Worm (Caenorhabditis elegans) whole organism, L4 larva: ENCODE results near the gene T24C4.10.
A peak's percentile ranks its signal among the peaks of the same experiment; 100 is the strongest.

Source experiments
- F10B5.3 ChIP-seq: sonication (generic microtip); optimal IDR thresholded peaks from 2 replicates; lab custom pipeline; 2016; ENCODE audit warnings: mild to moderate bottlenecking, missing genetic modification characterization, missing compliant biosample characterization
- F49E8.2 ChIP-seq: sonication (generic microtip); optimal IDR thresholded peaks from 2 replicates; lab custom pipeline; 2016; ENCODE audit warnings: missing compliant biosample characterization, mild to moderate bottlenecking, missing genetic modification characterization, borderline replicate concordance
- R02D3.7 ChIP-seq: fragments of 150-350 bp; sonication (generic microtip); optimal IDR thresholded peaks from 3 replicates; lab custom pipeline; 2014; ENCODE audit warnings: missing biosample characterization, missing genetic modification characterization
- T20F7.1 ChIP-seq: fragments of 200-800 bp; sonication (Bioruptor generic); optimal IDR thresholded peaks from 2 replicates; lab custom pipeline; 2018; ENCODE audit warnings: mild to moderate bottlenecking, missing genetic modification characterization, missing compliant biosample characterization
- T26A8.4 ChIP-seq: fragments of 200-800 bp; sonication (Bioruptor generic); IDR thresholded peaks from 2 replicates; pipeline ENCODE4 v1.3.6; 2022; ENCODE audit warnings: missing genetic modification characterization, missing compliant biosample characterization
- Y5F2A.4 ChIP-seq: fragments of 200-800 bp; sonication (Bioruptor generic); optimal IDR thresholded peaks from 2 replicates; lab custom pipeline; 2018; ENCODE audit warnings: mild to moderate bottlenecking, missing genetic modification characterization, missing compliant biosample characterization
- ZK546.5 ChIP-seq, 2 experiments: sonication (generic microtip); optimal IDR thresholded peaks; 2 replicates each; lab custom pipeline; 2017; ENCODE audit warnings: missing biosample characterization in 2 of 2, missing genetic modification characterization in 2 of 2
- aha-1 ChIP-seq: fragments of 150-350 bp; peaks from one replicate; lab custom pipeline; 2014; ENCODE audit warnings: missing biosample characterization, missing genetic modification characterization
- ama-1 ChIP-seq: fragments of 150-350 bp; optimal IDR thresholded peaks from 2 replicates; lab custom pipeline; 2014; ENCODE audit warnings: inconsistent platforms, mixed read lengths
- attf-4 ChIP-seq: sonication (generic microtip); optimal IDR thresholded peaks from 3 replicates; lab custom pipeline; 2017; ENCODE audit warnings: missing biosample characterization, missing genetic modification characterization
- ceh-20 ChIP-seq: fragments of 200-800 bp; sonication (Bioruptor generic); IDR thresholded peaks from 2 replicates; pipeline ENCODE4 v1.3.6; 2022; ENCODE audit warnings: missing genetic modification reagents, missing genetic modification characterization, missing compliant biosample characterization
- ceh-28 ChIP-seq: fragments of 150-350 bp; optimal IDR thresholded peaks from 2 replicates; lab custom pipeline; 2014; ENCODE audit warnings: missing biosample characterization, missing genetic modification reagents, missing genetic modification characterization
- ceh-62 ChIP-seq: sonication (generic microtip); optimal IDR thresholded peaks from 2 replicates; lab custom pipeline; 2017; ENCODE audit warnings: missing biosample characterization, missing genetic modification characterization
- ces-1 ChIP-seq: fragments of 150-350 bp; sonication (generic microtip); optimal IDR thresholded peaks from 4 replicates; lab custom pipeline; 2014; ENCODE audit warnings: missing biosample characterization, missing genetic modification reagents, missing genetic modification characterization
- cey-2 ChIP-seq: sonication (generic microtip); optimal IDR thresholded peaks from 3 replicates; lab custom pipeline; 2017; ENCODE audit warnings: missing genetic modification characterization, mild to moderate bottlenecking, missing compliant biosample characterization, antibody characterized with exemption, borderline replicate concordance; ENCODE audit not compliant: insufficient read depth
- daf-12 ChIP-seq: fragments of 150-350 bp; optimal IDR thresholded peaks from 2 replicates; lab custom pipeline; 2014; ENCODE audit warnings: missing biosample characterization, missing genetic modification reagents, missing genetic modification characterization
- daf-16 ChIP-seq, 3 experiments: sonication (generic microtip); optimal IDR thresholded peaks; 2 replicates each; lab custom pipeline; 2016 to 2017; ENCODE audit warnings: missing genetic modification characterization in 3 of 3, missing genetic modification reagents in 3 of 3, mild to moderate bottlenecking in 2 of 3, missing compliant biosample characterization in 2 of 3, missing biosample characterization in 1 of 3, moderate library complexity in 1 of 3
- daf-19 ChIP-seq: fragments of 200-800 bp; sonication (Bioruptor generic); conservative IDR thresholded peaks from 2 replicates; pipeline ENCODE4 v1.3.6; 2022; ENCODE audit warnings: missing genetic modification characterization, missing compliant biosample characterization
- dmd-8 ChIP-seq: fragments of 200-800 bp; sonication (Bioruptor generic); IDR thresholded peaks from 2 replicates; pipeline ENCODE4 v1.3.6; 2022; ENCODE audit warnings: missing genetic modification characterization, missing compliant biosample characterization
- duxl-1 ChIP-seq: sonication (generic microtip); optimal IDR thresholded peaks from 2 replicates; lab custom pipeline; 2016; ENCODE audit warnings: mild to moderate bottlenecking, missing genetic modification characterization, moderate library complexity, missing compliant biosample characterization; ENCODE audit not compliant: poor library complexity
- dve-1 ChIP-seq: sonication (generic microtip); optimal IDR thresholded peaks from 2 replicates; lab custom pipeline; 2017; ENCODE audit warnings: antibody characterized with exemption, mild to moderate bottlenecking, missing genetic modification characterization, missing compliant biosample characterization; ENCODE audit not compliant: insufficient read depth
- egl-43 ChIP-seq: fragments of 200-800 bp; sonication (Bioruptor generic); IDR thresholded peaks from 2 replicates; pipeline ENCODE4 v1.3.6; 2022; ENCODE audit warnings: missing genetic modification reagents, missing genetic modification characterization, missing compliant biosample characterization
- fos-1 ChIP-seq: fragments of 150-350 bp; optimal IDR thresholded peaks from 2 replicates; lab custom pipeline; 2014; ENCODE audit warnings: missing biosample characterization, missing genetic modification characterization
- gei-8 ChIP-seq: fragments of 200-800 bp; sonication (Bioruptor generic); optimal IDR thresholded peaks from 2 replicates; lab custom pipeline; 2018; ENCODE audit warnings: mild to moderate bottlenecking, missing genetic modification characterization, missing compliant biosample characterization
- hif-1 ChIP-seq, 2 experiments: sonication (generic microtip); optimal IDR thresholded peaks; 2 replicates each; lab custom pipeline; 2016 to 2017; ENCODE audit warnings: missing compliant biosample characterization in 2 of 2, missing genetic modification characterization in 2 of 2, missing genetic modification reagents in 2 of 2, missing genotype in 2 of 2, mild to moderate bottlenecking in 1 of 2
- lin-1 ChIP-seq: fragments of 200-800 bp; sonication (Bioruptor generic); IDR thresholded peaks from 2 replicates; pipeline ENCODE4 v1.3.6; 2022; ENCODE audit warnings: missing genetic modification reagents, missing genetic modification characterization, missing compliant biosample characterization
- lin-29 ChIP-seq: fragments of 200-800 bp; sonication (Bioruptor generic); IDR thresholded peaks from 2 replicates; pipeline ENCODE4 v1.3.6; 2022; ENCODE audit warnings: missing genetic modification reagents, missing genetic modification characterization, missing compliant biosample characterization
- lin-38 ChIP-seq: fragments of 200-800 bp; sonication (Bioruptor generic); IDR thresholded peaks from 2 replicates; pipeline ENCODE4 v1.3.6; 2022; ENCODE audit warnings: missing genetic modification reagents, missing genetic modification characterization, missing compliant biosample characterization
- lsy-2 ChIP-seq, 2 experiments: fragments of 150-350 bp in 1 of 2; sonication (generic microtip) in 1 of 2; optimal IDR thresholded peaks; 2 replicates each; lab custom pipeline; 2014 to 2017; ENCODE audit warnings: missing biosample characterization in 2 of 2, missing genetic modification characterization in 2 of 2
- madf-9 ChIP-seq: fragments of 200-800 bp; sonication (Bioruptor generic); conservative IDR thresholded peaks from 2 replicates; pipeline ENCODE4 v1.3.6; 2022; ENCODE audit warnings: missing genetic modification reagents, missing genetic modification characterization, missing compliant biosample characterization
- mdt-29 ChIP-seq: fragments of 200-800 bp; sonication (Bioruptor generic); IDR thresholded peaks from 2 replicates; pipeline ENCODE4 v1.3.6; 2022; ENCODE audit warnings: missing genetic modification reagents, missing genetic modification characterization, missing compliant biosample characterization
- mep-1 ChIP-seq: fragments of 150-350 bp; sonication (generic microtip); optimal IDR thresholded peaks from 3 replicates; lab custom pipeline; 2014; ENCODE audit warnings: missing biosample characterization, missing genetic modification characterization
- mes-2 ChIP-seq: sonication (generic microtip); optimal IDR thresholded peaks from 2 replicates; lab custom pipeline; 2016; ENCODE audit warnings: missing genotype, mild to moderate bottlenecking, missing genetic modification characterization, missing compliant biosample characterization; ENCODE audit not compliant: poor library complexity, severe bottlenecking
- mxl-2 ChIP-seq: fragments of 200-800 bp; sonication (Bioruptor generic); conservative IDR thresholded peaks from 2 replicates; pipeline ENCODE4 v1.3.6; 2022; ENCODE audit warnings: missing genetic modification reagents, missing genetic modification characterization, missing compliant biosample characterization
- mxl-3 ChIP-seq: fragments of 200-800 bp; sonication (Bioruptor generic); optimal IDR thresholded peaks from 2 replicates; lab custom pipeline; 2018; ENCODE audit warnings: mild to moderate bottlenecking, missing genetic modification characterization, missing compliant biosample characterization
- nhr-102 ChIP-seq: sonication (generic microtip); optimal IDR thresholded peaks from 2 replicates; lab custom pipeline; 2016; ENCODE audit warnings: mild to moderate bottlenecking, missing genetic modification characterization, moderate library complexity, missing compliant biosample characterization
- nhr-11 ChIP-seq: fragments of 150-350 bp; optimal IDR thresholded peaks from 2 replicates; lab custom pipeline; 2014; ENCODE audit warnings: missing biosample characterization, missing genetic modification characterization
- nhr-111 ChIP-seq: fragments of 200-800 bp; sonication (Bioruptor generic); optimal IDR thresholded peaks from 2 replicates; lab custom pipeline; 2018; ENCODE audit warnings: mild to moderate bottlenecking, missing genetic modification characterization, missing compliant biosample characterization
- nhr-41 ChIP-seq: fragments of 200-800 bp; sonication (Bioruptor generic); IDR thresholded peaks from 2 replicates; pipeline ENCODE4 v1.3.6; 2022; ENCODE audit warnings: missing genetic modification reagents, missing genetic modification characterization, missing compliant biosample characterization
- pha-4 ChIP-seq, 2 experiments: fragments of 150-350 bp in 1 of 2; fragments of 200-800 bp in 1 of 2; sonication (Bioruptor generic) in 1 of 2; IDR thresholded peaks in 1 of 2; optimal IDR thresholded peaks in 1 of 2; 2 replicates each; pipeline versions ENCODE4 v1.3.6 to Lab custom; 2014 to 2022; ENCODE audit warnings: missing genetic modification characterization in 2 of 2, missing genetic modification reagents in 2 of 2, missing biosample characterization in 1 of 2, missing compliant biosample characterization in 1 of 2
- php-3 ChIP-seq: fragments of 200-800 bp; sonication (Bioruptor generic); IDR thresholded peaks from 2 replicates; pipeline ENCODE4 v1.3.6; 2022; ENCODE audit warnings: missing genetic modification reagents, missing genetic modification characterization, missing compliant biosample characterization
- set-16 ChIP-seq: fragments of 200-800 bp; sonication (Bioruptor generic); IDR thresholded peaks from 2 replicates; pipeline ENCODE4 v1.3.6; 2022; ENCODE audit warnings: missing genetic modification reagents, missing genetic modification characterization, missing compliant biosample characterization
- snpc-4 ChIP-seq: fragments of 150-350 bp; optimal IDR thresholded peaks from 2 replicates; lab custom pipeline; 2014; ENCODE audit warnings: missing biosample characterization, missing genetic modification characterization
- tra-1 ChIP-seq: fragments of 200-800 bp; sonication (Bioruptor generic); IDR thresholded peaks from 2 replicates; pipeline ENCODE4 v1.3.6; 2022; ENCODE audit warnings: missing genetic modification reagents, missing genetic modification characterization, missing compliant biosample characterization
- unc-130 ChIP-seq: sonication (generic microtip); optimal IDR thresholded peaks from 2 replicates; lab custom pipeline; 2016; ENCODE audit warnings: missing genetic modification reagents, missing genetic modification characterization, missing compliant biosample characterization
- unc-39 ChIP-seq: sonication (generic microtip); optimal IDR thresholded peaks from 2 replicates; lab custom pipeline; 2017; ENCODE audit warnings: missing biosample characterization, missing genetic modification characterization
- unc-62 ChIP-seq, 3 experiments: fragments of 150-350 bp in 1 of 3; sonication (generic microtip); optimal IDR thresholded peaks in 2 of 3; peaks in 1 of 3; 1 replicate in 1 of 3; 2 replicates in 2 of 3; lab custom pipeline; 2014 to 2017; ENCODE audit warnings: missing biosample characterization in 3 of 3, missing genetic modification characterization in 3 of 3, missing genetic modification reagents in 3 of 3, missing genotype in 1 of 3
- zfp-3 ChIP-seq: fragments of 200-800 bp; sonication (Bioruptor generic); conservative IDR thresholded peaks from 2 replicates; pipeline ENCODE4 v1.3.6; 2022; ENCODE audit warnings: missing genetic modification reagents, missing genetic modification characterization, missing compliant biosample characterization
- zip-11 ChIP-seq: fragments of 200-800 bp; sonication (Bioruptor generic); IDR thresholded peaks from 2 replicates; pipeline ENCODE4 v1.3.6; 2022; ENCODE audit warnings: missing genetic modification characterization, missing compliant biosample characterization

The T24C4.10 gene

ce11 chrIII:887874-888299 lies 3.2 kb downstream of the T24C4.10 start (continued):
- no peak for TF ChIP-seq nhr-102 (tag; lab: Kevin White, UChicago)
- peak; percentile 21 for TF ChIP-seq mes-2 (tag; lab: Kevin White, UChicago)
- 0 out of 2 replicates have a peak, but pooled peaks have one; percentile 40 for TF ChIP-seq php-3 (GFP tag; lab: Robert Waterston, UW)
- TF ChIP-seq aha-1 (tag; lab: Kevin White, UChicago) = peak; percentile 94
- no peak for TF ChIP-seq fos-1 (tag; lab: Kevin White, UChicago)
- peak; percentile 71 for TF ChIP-seq dve-1
- TF ChIP-seq egl-43 (GFP tag; lab: Robert Waterston, UW) = peak; percentile 76
- no peak for TF ChIP-seq Y5F2A.4 (GFP tag; lab: Kevin White, UChicago)
- no peak for TF ChIP-seq daf-19 (GFP tag; lab: Robert Waterston, UW)
- TF ChIP-seq nhr-41 (GFP tag; lab: Robert Waterston, UW) = no peak
- no peak for TF ChIP-seq cey-2 (tag; lab: Kevin White, UChicago)
- peak; percentile 48 for TF ChIP-seq ama-1 (lab: Kevin White, UChicago)
- no peak for TF ChIP-seq R02D3.7 (tag; lab: Kevin White, UChicago)
- no peak for TF ChIP-seq pha-4 (GFP tag; IDR thresholded peaks at IDR 0.05; lab: Robert Waterston, UW)
- TF ChIP-seq pha-4 (tag; optimal IDR thresholded peaks at IDR 0.05; lab: Kevin White, UChicago) = no peak
- TF ChIP-seq madf-9 (GFP tag; lab: Robert Waterston, UW) = peak; percentile 51; the same call in 1 of the 2 replicates
- no peak for TF ChIP-seq ceh-62 (tag; lab: Kevin White, UChicago)
- TF ChIP-seq unc-62 (GFP tag; optimal IDR thresholded peaks at IDR 0.05 in 1 of 2; lab: Kevin White, UChicago) = no peak
- no peak for TF ChIP-seq unc-62 (tag; optimal IDR thresholded peaks at IDR 0.05; lab: Kevin White, UChicago)
- TF ChIP-seq set-16 (GFP tag; lab: Robert Waterston, UW) = peak; percentile 54
- TF ChIP-seq snpc-4 (tag; lab: Kevin White, UChicago) = no peak
- TF ChIP-seq nhr-11 (tag; lab: Kevin White, UChicago) = peak; percentile 60
- peak; percentile 88 for TF ChIP-seq mxl-3
- TF ChIP-seq T20F7.1 (GFP tag; lab: Kevin White, UChicago) = peak; percentile 61
- TF ChIP-seq unc-39 (tag; lab: Kevin White, UChicago) = no peak
- no peak for TF ChIP-seq tra-1 (GFP tag; lab: Robert Waterston, UW)
- no peak for TF ChIP-seq zip-11 (GFP tag; lab: Robert Waterston, UW)
- peak; percentile 62 for TF ChIP-seq T26A8.4
- peak in 1 of 2 experiments; percentile 65 for TF ChIP-seq hif-1 (tag; optimal IDR thresholded peaks at IDR 0.05; lab: Kevin White, UChicago)
- no peak for TF ChIP-seq mdt-29 (GFP tag; lab: Robert Waterston, UW)
- no peak for TF ChIP-seq ces-1
- no peak for TF ChIP-seq daf-12
- TF ChIP-seq F10B5.3 = no peak
- peak; percentile 60 to 77 for TF ChIP-seq lsy-2 (tag; optimal IDR thresholded peaks at IDR 0.05; lab: Kevin White, UChicago)
- TF ChIP-seq unc-130 (GFP tag; lab: Kevin White, UChicago) = no peak
- TF ChIP-seq nhr-111 (GFP tag; lab: Kevin White, UChicago) = no peak
- TF ChIP-seq duxl-1 (tag; lab: Kevin White, UChicago) = no peak
- TF ChIP-seq ZK546.5 (tag; optimal IDR thresholded peaks at IDR 0.05; lab: Kevin White, UChicago) = no peak
- TF ChIP-seq ceh-28 (tag; lab: Kevin White, UChicago) = peak; percentile 84
- TF ChIP-seq zfp-3 (GFP tag; lab: Robert Waterston, UW) = no peak
- peak; percentile 50; the same call in 1 of the 2 replicates for TF ChIP-seq lin-38 (GFP tag; lab: Robert Waterston, UW)
- no peak for TF ChIP-seq daf-16 (GFP tag; optimal IDR thresholded peaks at IDR 0.05; lab: Kevin White, UChicago)
- peak; percentile 69 for TF ChIP-seq daf-16 (tag; optimal IDR thresholded peaks at IDR 0.05; lab: Kevin White, UChicago)
- TF ChIP-seq dmd-8 (GFP tag; lab: Robert Waterston, UW) = no peak
- TF ChIP-seq gei-8 (GFP tag; lab: Kevin White, UChicago) = no peak
- TF ChIP-seq mep-1 (tag; lab: Kevin White, UChicago) = peak; percentile 83
- no peak for TF ChIP-seq F49E8.2 (tag; lab: Kevin White, UChicago)
- no peak for TF ChIP-seq attf-4
- TF ChIP-seq ceh-20 (GFP tag; lab: Robert Waterston, UW) = peak; percentile 23; the same call in 1 of the 2 replicates
- no peak for TF ChIP-seq mxl-2
- no peak for TF ChIP-seq lin-29 (GFP tag; lab: Robert Waterston, UW)
- TF ChIP-seq lin-1 = no peak
